Worm (Caenorhabditis elegans) whole organism, L4/young adult: ENCODE results near the gene spp-11.

Experiments
- W03F9.2 ChIP-seq: fragments of 150-350 bp; optimal IDR thresholded peaks from 2 replicates; lab custom pipeline; 2014; ENCODE audit warnings: missing biosample characterization, missing genetic modification characterization
- dao-5 ChIP-seq: sonication (generic microtip); optimal IDR thresholded peaks from 2 replicates; lab custom pipeline; 2016; ENCODE audit warnings: missing genotype, missing genetic modification characterization, moderate library complexity, missing compliant biosample characterization
- him-1 ChIP-seq: sonication (generic microtip); optimal IDR thresholded peaks from 2 replicates; lab custom pipeline; 2016; ENCODE audit warnings: missing genotype, missing genetic modification reagents, missing genetic modification characterization, missing compliant biosample characterization

DNA sequence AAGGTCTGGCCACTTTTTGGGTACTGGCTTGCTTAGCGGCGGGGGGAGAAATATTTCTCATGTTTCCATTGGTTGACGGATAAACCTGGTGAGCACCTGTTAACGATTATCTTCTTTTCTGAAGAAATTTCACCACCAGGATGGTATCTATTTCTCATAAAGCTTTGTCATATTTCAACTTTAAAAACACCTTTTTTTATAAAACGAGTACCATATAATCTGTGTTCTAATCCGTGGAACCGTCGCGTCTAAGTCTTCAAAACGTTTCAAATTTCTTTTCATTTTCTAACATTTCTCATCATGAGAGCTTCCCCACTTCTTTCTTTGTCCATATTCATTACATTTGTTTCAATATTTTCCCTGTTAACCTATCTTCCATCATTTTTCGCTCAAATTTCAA, 18.8 kb upstream of the spp-11 start, which contains the start of gene col-75:
- no peak for TF ChIP-seq W03F9.2
- TF ChIP-seq him-1 (tag; lab: Kevin White, UChicago), result no peak
- TF ChIP-seq dao-5, result no peak
